Worm (Caenorhabditis elegans): Measurements from ENCODE around the gene che-2.

DNA sequence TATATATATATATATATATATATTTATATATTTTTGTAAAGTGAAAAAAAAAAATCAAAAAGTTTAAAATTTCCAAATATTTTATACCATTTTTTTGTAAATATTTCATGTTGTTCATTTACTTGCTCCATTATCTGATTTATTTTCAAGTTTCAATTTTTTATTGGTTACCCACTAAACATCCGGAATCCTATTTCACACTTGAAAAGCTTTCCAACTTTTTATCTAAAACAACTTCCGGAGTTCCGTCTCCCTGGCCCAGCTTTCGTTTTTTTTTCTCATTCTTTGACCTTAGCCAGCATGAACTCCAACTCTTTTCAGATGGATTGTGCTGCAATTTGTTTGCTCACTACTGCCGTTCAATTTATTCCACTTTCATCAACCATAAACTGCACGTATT is 5.0 kb upstream of the che-2 start, which contains the start of gene F38G1.3:
- TF ChIP-seq W03F9.2 (tag; optimal IDR thresholded peaks at IDR 0.05) (no peak), dao-5 (tag; optimal IDR thresholded peaks at IDR 0.05) (no peak), him-1 (tag; optimal IDR thresholded peaks at IDR 0.05) (no peak)
